Worm (Caenorhabditis elegans): ENCODE data around the gene ZK287.7.

Gene ZK287.7

ce11 chrV:9730743-9731706 lies 38.2 kb downstream of the ZK287.7 start:
- TF ChIP-seq ceh-18 (tag; optimal IDR thresholded peaks at IDR 0.05), result peak; percentile 96
- TF ChIP-seq dve-1 (tag; optimal IDR thresholded peaks at IDR 0.05), result peak; percentile 64
- peak; percentile 42 for TF ChIP-seq unc-86 (tag; optimal IDR thresholded peaks at IDR 0.05)
- peak; percentile 75 for TF ChIP-seq ceh-22 (tag; optimal IDR thresholded peaks at IDR 0.05)
- TF ChIP-seq ets-4 (tag; optimal IDR thresholded peaks at IDR 0.05), result peak; percentile 83
- no peak for TF ChIP-seq ceh-9 (tag; optimal IDR thresholded peaks at IDR 0.05)
- no peak for TF ChIP-seq unc-3 (GFP tag; conservative IDR thresholded peaks at IDR 0.05)
- peak; percentile 50 for TF ChIP-seq unc-3 (tag; optimal IDR thresholded peaks at IDR 0.05)
- peak; percentile 82 for TF ChIP-seq elt-2 (tag; optimal IDR thresholded peaks at IDR 0.05)
- peak; percentile 69 for TF ChIP-seq unc-42 (tag; optimal IDR thresholded peaks at IDR 0.05)
- TF ChIP-seq tbx-2 (tag; optimal IDR thresholded peaks at IDR 0.05), result peak; percentile 95
- TF ChIP-seq pha-2 (tag; optimal IDR thresholded peaks at IDR 0.05), result peak; percentile 73
- TF ChIP-seq ref-2 (tag; optimal IDR thresholded peaks at IDR 0.05), result peak; percentile 89
- TF ChIP-seq K09A11.1 (tag; optimal IDR thresholded peaks at IDR 0.05; ENCODE audit: insufficient read depth), result peak; percentile 15
- TF ChIP-seq hlh-8 (tag; optimal IDR thresholded peaks at IDR 0.05), result peak; percentile 88
- TF ChIP-seq ceh-45 (GFP tag; IDR thresholded peaks at IDR 0.05), result no peak
- TF ChIP-seq ttx-3 (tag; optimal IDR thresholded peaks at IDR 0.05), result no peak
- no peak for TF ChIP-seq ceh-24 (tag; optimal IDR thresholded peaks at IDR 0.05)
- TF ChIP-seq ceh-34 (tag; optimal IDR thresholded peaks at IDR 0.05), result peak; percentile 95
- TF ChIP-seq ceh-19 (GFP tag; optimal IDR thresholded peaks at IDR 0.05), result peak; percentile 83
- TF ChIP-seq pqm-1 (tag; optimal IDR thresholded peaks at IDR 0.05), result peak; percentile 79
- peak; percentile 70 for TF ChIP-seq ahr-1 (tag; optimal IDR thresholded peaks at IDR 0.05)
- peak; percentile 61 for TF ChIP-seq pat-9 (tag; optimal IDR thresholded peaks at IDR 0.05)
- no peak for TF ChIP-seq ceh-30 (tag; optimal IDR thresholded peaks at IDR 0.05)
- TF ChIP-seq madf-2 (tag; optimal IDR thresholded peaks at IDR 0.05), result peak; percentile 73
- TF ChIP-seq zip-5 (tag; optimal IDR thresholded peaks at IDR 0.05), result no peak
- TF ChIP-seq C08G9.2 (tag; optimal IDR thresholded peaks at IDR 0.05), result peak; percentile 74
- TF ChIP-seq ceh-6 (GFP tag; optimal IDR thresholded peaks at IDR 0.05), result peak; percentile 62
- no peak for TF ChIP-seq pax-1 (tag; optimal IDR thresholded peaks at IDR 0.05)
- peak; percentile 33 for TF ChIP-seq nhr-232 (tag; optimal IDR thresholded peaks at IDR 0.05)
- no peak for TF ChIP-seq C38D4.7 (GFP tag; optimal IDR thresholded peaks at IDR 0.05)
- peak; percentile 94 for TF ChIP-seq rnt-1 (tag; optimal IDR thresholded peaks at IDR 0.05)
- peak; percentile 81 for TF ChIP-seq ceh-2 (tag; optimal IDR thresholded peaks at IDR 0.05)
- peak; percentile 3 for TF ChIP-seq npax-4 (tag; optimal IDR thresholded peaks at IDR 0.05)
- no peak for TF ChIP-seq odd-2 (tag; optimal IDR thresholded peaks at IDR 0.05)
- peak; percentile 52 for TF ChIP-seq sox-4 (tag; optimal IDR thresholded peaks at IDR 0.05)
- TF ChIP-seq F13H6.1 (tag; optimal IDR thresholded peaks at IDR 0.05), result peak; percentile 94
- peak; percentile 91 for TF ChIP-seq ama-1 (optimal IDR thresholded peaks at IDR 0.05)
- peak; percentile 72 for TF ChIP-seq dmd-4 (tag; optimal IDR thresholded peaks at IDR 0.05; ENCODE audit: borderline replicate concordance)
- TF ChIP-seq hlh-15 (tag; optimal IDR thresholded peaks at IDR 0.05), result no peak
- peak; percentile 59 for TF ChIP-seq ceh-14 (tag; optimal IDR thresholded peaks at IDR 0.05)
- no peak for TF ChIP-seq gmeb-2 (tag; optimal IDR thresholded peaks at IDR 0.05)
- TF ChIP-seq lim-6 (tag; optimal IDR thresholded peaks at IDR 0.05), result peak; percentile 32
- peak; percentile 67 for TF ChIP-seq sdc-2 (tag; optimal IDR thresholded peaks at IDR 0.05)
- no peak for TF ChIP-seq Y22D7AL.16 (tag; optimal IDR thresholded peaks at IDR 0.05)
- TF ChIP-seq hlh-6 (tag; optimal IDR thresholded peaks at IDR 0.05), result peak; percentile 60
- TF ChIP-seq tbx-7 (tag; optimal IDR thresholded peaks at IDR 0.05), result peak; percentile 38
- TF ChIP-seq hlh-13 (GFP tag; optimal IDR thresholded peaks at IDR 0.05), result no peak
- no peak for TF ChIP-seq K02D7.2 (tag; optimal IDR thresholded peaks at IDR 0.05)
- TF ChIP-seq mec-3 (tag; optimal IDR thresholded peaks at IDR 0.05; ENCODE audit: borderline replicate concordance), result peak; percentile 38
- TF ChIP-seq eyg-1 (tag; optimal IDR thresholded peaks at IDR 0.05), result peak; percentile 72

Measured in whole organism, late embryonic.